Worm (Caenorhabditis elegans) whole organism, midembryonic: Measurements from ENCODE around the gene C30F2.4.

Source experiments
- cog-1 ChIP-seq: sonication (generic microtip); optimal IDR thresholded peaks from 2 replicates; lab custom pipeline; 2016; ENCODE audit warnings: missing genetic modification characterization, missing compliant biosample characterization
- klf-2 ChIP-seq: fragments of 200-800 bp; sonication (Bioruptor generic); conservative IDR thresholded peaks from 2 replicates; pipeline ENCODE4 v1.3.6; 2022; ENCODE audit warnings: missing genetic modification reagents, missing genetic modification characterization, missing compliant biosample characterization
- med-1 ChIP-seq: sonication (generic microtip); optimal IDR thresholded peaks from 2 replicates; lab custom pipeline; 2017; ENCODE audit warnings: missing genetic modification characterization, mild to moderate bottlenecking, missing compliant biosample characterization, antibody characterized with exemption, missing genetic modification reagents; ENCODE audit not compliant: insufficient read depth
- ref-1 ChIP-seq: fragments of 200-800 bp; sonication (Bioruptor generic); conservative IDR thresholded peaks from 2 replicates; pipeline ENCODE4 v1.3.6; 2022; ENCODE audit warnings: missing genetic modification reagents, missing genetic modification characterization, missing compliant biosample characterization
- ztf-23 ChIP-seq: fragments of 200-800 bp; sonication (Bioruptor generic); IDR thresholded peaks from 2 replicates; pipeline ENCODE4 v1.3.6; 2022; ENCODE audit warnings: missing genetic modification reagents, missing genetic modification characterization, missing compliant biosample characterization

DNA sequence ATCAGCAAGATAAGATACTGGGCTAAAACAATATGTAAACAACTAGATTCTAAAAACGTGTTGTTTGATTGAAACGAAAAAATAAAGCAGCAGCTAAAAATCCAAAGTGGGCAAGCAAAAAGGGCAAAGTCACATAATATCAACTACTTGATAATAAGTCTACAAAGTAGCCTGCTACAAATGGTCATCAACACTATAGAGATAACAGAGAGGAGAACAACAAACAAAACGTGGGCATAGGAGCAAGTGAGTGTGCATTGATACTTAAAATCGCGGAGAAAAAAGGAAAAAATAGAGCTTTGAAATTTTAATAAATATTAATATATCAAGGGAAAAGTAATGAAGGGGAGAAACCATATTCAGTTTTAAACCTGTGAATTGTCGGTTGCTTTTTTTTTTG lies 34.6 kb downstream of the C30F2.4 start:
- no peak for TF ChIP-seq med-1 (GFP tag; lab: Kevin White, UChicago)
- no peak for TF ChIP-seq ref-1
- no peak for TF ChIP-seq klf-2 (GFP tag; lab: Robert Waterston, UW)
- no peak for TF ChIP-seq cog-1 (tag; lab: Kevin White, UChicago)
- TF ChIP-seq ztf-23 (GFP tag; lab: Robert Waterston, UW), result no peak
